Fruit fly (Drosophila melanogaster): Measurements from ENCODE around the gene CG10359.

Gene CG10359

DNA sequence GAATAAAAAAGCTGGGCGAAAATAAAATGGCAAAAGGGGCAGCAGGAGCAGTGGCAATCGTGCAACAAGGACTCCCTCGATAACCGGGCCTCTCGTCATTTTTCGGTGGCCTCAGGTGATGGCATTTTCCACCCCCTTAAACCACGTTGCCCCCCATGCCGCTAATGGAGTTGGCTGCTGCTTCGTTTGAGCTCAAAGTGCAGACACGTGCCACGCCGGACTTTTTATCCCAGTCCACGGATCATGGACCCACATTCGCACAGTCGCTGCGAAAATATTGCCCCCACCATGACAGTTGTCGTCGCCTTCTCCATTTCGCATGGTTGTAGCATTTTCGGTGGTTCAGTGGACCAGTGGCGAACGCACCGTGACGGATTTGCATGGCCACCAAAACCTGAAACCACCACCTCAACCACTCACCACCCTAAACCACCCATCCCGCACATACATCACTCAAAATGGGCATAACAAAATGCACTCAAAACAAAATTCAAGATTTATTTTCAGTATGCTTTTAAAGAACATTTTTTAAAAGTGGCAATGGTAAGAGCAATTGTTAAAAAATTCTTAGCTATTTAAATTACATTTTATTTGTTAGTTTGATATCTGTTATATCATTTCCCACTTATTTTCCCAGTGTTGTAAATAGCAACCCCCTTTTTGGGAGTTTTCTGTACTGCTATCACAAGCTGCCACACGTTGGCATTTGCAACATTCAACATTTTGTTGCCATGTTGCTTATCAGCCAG lies 45.1 kb upstream of the CG10359 start (continued):
- TF ChIP-seq B-H2 (GFP tag; optimal IDR thresholded peaks at IDR 0.05) = no peak
- 0 out of 3 replicates have a peak, but pooled peaks have one; percentile 41 for TF ChIP-seq gce (GFP tag; IDR thresholded peaks at IDR 0.05)
- TF ChIP-seq CG10274 (GFP tag; optimal IDR thresholded peaks at IDR 0.05) = no peak
- TF ChIP-seq Dad (GFP tag; optimal IDR thresholded peaks at IDR 0.05) = peak; percentile 10
- no peak for TF ChIP-seq CG30020 (tag; optimal IDR thresholded peaks at IDR 0.05)
- TF ChIP-seq CG7271 (tag; optimal IDR thresholded peaks at IDR 0.05) = no peak
- TF ChIP-seq CG34376 (GFP tag; optimal IDR thresholded peaks at IDR 0.05) = no peak
- TF ChIP-seq oc (tag; optimal IDR thresholded peaks at IDR 0.05) = peak; percentile 84
- TF ChIP-seq CG6765 (GFP tag; optimal IDR thresholded peaks at IDR 0.05) = no peak
- TF ChIP-seq Tbp (GFP tag; optimal IDR thresholded peaks at IDR 0.05) = no peak
- peak; percentile 64 for TF ChIP-seq run (tag; optimal IDR thresholded peaks at IDR 0.05)
- TF ChIP-seq slp2 (GFP tag; optimal IDR thresholded peaks at IDR 0.05) = peak; percentile 45
- peak; percentile 75 for TF ChIP-seq CG2202 (tag; optimal IDR thresholded peaks at IDR 0.05)
- TF ChIP-seq Fer3 (tag; optimal IDR thresholded peaks at IDR 0.05) = peak; percentile 73
- peak; percentile 76 for TF ChIP-seq tgo (GFP tag; IDR thresholded peaks at IDR 0.05)
- TF ChIP-seq tx (GFP tag; optimal IDR thresholded peaks at IDR 0.05) = peak; percentile 38
- no peak for TF ChIP-seq vfl (GFP tag; optimal IDR thresholded peaks at IDR 0.05)
- peak; percentile 68 for TF ChIP-seq Awh (GFP tag; IDR thresholded peaks at IDR 0.05)
- peak; percentile 73 for TF ChIP-seq trem (tag; optimal IDR thresholded peaks at IDR 0.05)
- TF ChIP-seq caup (GFP tag; optimal IDR thresholded peaks at IDR 0.05; ENCODE audit: severe bottlenecking) = peak; percentile 44
- TF ChIP-seq Elba2 (GFP tag; optimal IDR thresholded peaks at IDR 0.05) = no peak
- TF ChIP-seq exex (tag; optimal IDR thresholded peaks at IDR 0.05) = no peak
- TF ChIP-seq Six4 (GFP tag; optimal IDR thresholded peaks at IDR 0.05) = peak; percentile 64
- TF ChIP-seq zfh2 (GFP tag; optimal IDR thresholded peaks at IDR 0.05) = no peak
- no peak for TF ChIP-seq Myb (GFP tag; optimal IDR thresholded peaks at IDR 0.05)
- peak; percentile 63 for TF ChIP-seq lilli (GFP tag; optimal IDR thresholded peaks at IDR 0.05)
- TF ChIP-seq CG6791 (GFP tag; IDR thresholded peaks at IDR 0.05; ENCODE audit: partially characterized antibody) = no peak
- TF ChIP-seq Rx (GFP tag; IDR thresholded peaks at IDR 0.05) = no peak; the same call in 1 of the 2 replicates
- peak; percentile 32 for TF ChIP-seq CG9437 (GFP tag; optimal IDR thresholded peaks at IDR 0.05)
- TF ChIP-seq gsb-n (tag; optimal IDR thresholded peaks at IDR 0.05) = peak; percentile 93
- no peak for TF ChIP-seq luna (GFP tag; optimal IDR thresholded peaks at IDR 0.05)
- peak; percentile 44 for TF ChIP-seq en (GFP tag; optimal IDR thresholded peaks at IDR 0.05)
- TF ChIP-seq jigr1 (GFP tag; IDR thresholded peaks at IDR 0.05) = no peak
- no peak for TF ChIP-seq MBD-R2 (GFP tag; IDR thresholded peaks at IDR 0.05)
- no peak for TF ChIP-seq Dip2 (GFP tag; IDR thresholded peaks at IDR 0.05)
- no peak for TF ChIP-seq CTCF (GFP tag; optimal IDR thresholded peaks at IDR 0.05)
- peak; percentile 33 to 83 for TF ChIP-seq Hr51 (GFP tag; optimal IDR thresholded peaks at IDR 0.05)
- TF ChIP-seq CG6654 (GFP tag; optimal IDR thresholded peaks at IDR 0.05) = no peak
- TF ChIP-seq Adf1 (GFP tag; IDR thresholded peaks at IDR 0.05) = no peak
- no peak for TF ChIP-seq dimm (GFP tag; IDR thresholded peaks at IDR 0.05)
- no peak for TF ChIP-seq YL-1 (GFP tag; optimal IDR thresholded peaks at IDR 0.05)
- TF ChIP-seq hb (GFP tag; IDR thresholded peaks at IDR 0.05; ENCODE audit: partially characterized antibody) = no peak
- TF ChIP-seq Sry-δ (GFP tag; optimal IDR thresholded peaks at IDR 0.05) = peak; percentile 6
- no peak for TF ChIP-seq CG10321 (GFP tag; IDR thresholded peaks at IDR 0.05)
- no peak for TF ChIP-seq HLHmδ (GFP tag; optimal IDR thresholded peaks at IDR 0.05)
- TF ChIP-seq dan (GFP tag; IDR thresholded peaks at IDR 0.05) = no peak
- peak; percentile 62 for TF ChIP-seq CG18619 (GFP tag; optimal IDR thresholded peaks at IDR 0.05)
- TF ChIP-seq CG7556 (GFP tag; optimal IDR thresholded peaks at IDR 0.05) = peak; percentile 84
- no peak for TF ChIP-seq Dp (GFP tag; optimal IDR thresholded peaks at IDR 0.05)
- TF ChIP-seq CG17568 (GFP tag; optimal IDR thresholded peaks at IDR 0.05) = peak; percentile 9
